Worm (Caenorhabditis elegans) whole organism, early embryonic: ENCODE data around the gene clec-123.

ENCODE experiments used
- B0310.2 ChIP-seq: sonication (generic microtip); optimal IDR thresholded peaks from 2 replicates; lab custom pipeline; 2016; ENCODE audit warnings: mild to moderate bottlenecking, missing genetic modification characterization, missing compliant biosample characterization
- F13C5.2 ChIP-seq: sonication (generic microtip); optimal IDR thresholded peaks from 2 replicates; lab custom pipeline; 2017; ENCODE audit warnings: mild to moderate bottlenecking, missing genetic modification characterization, inconsistent platforms, missing compliant biosample characterization
- aly-1 ChIP-seq: sonication (generic microtip); optimal IDR thresholded peaks from 2 replicates; lab custom pipeline; 2016; ENCODE audit warnings: missing genetic modification characterization, missing compliant biosample characterization
- ama-1 ChIP-seq: fragments of 150-350 bp; optimal IDR thresholded peaks from 2 replicates; lab custom pipeline; 2014
- ceh-13 ChIP-seq: fragments of 200-800 bp; sonication (Bioruptor generic); optimal IDR thresholded peaks from 2 replicates; lab custom pipeline; 2018; ENCODE audit warnings: mild to moderate bottlenecking, missing genetic modification characterization, missing compliant biosample characterization
- ceh-36 ChIP-seq: sonication (generic microtip); optimal IDR thresholded peaks from 2 replicates; lab custom pipeline; 2016; ENCODE audit warnings: missing genetic modification characterization, inconsistent platforms, missing compliant biosample characterization
- ets-7 ChIP-seq: sonication (generic microtip); optimal IDR thresholded peaks from 2 replicates; lab custom pipeline; 2016; ENCODE audit warnings: missing genotype, missing genetic modification characterization, missing compliant biosample characterization
- flt-1 ChIP-seq: fragments of 200-800 bp; sonication (Bioruptor generic); IDR thresholded peaks from 2 replicates; pipeline ENCODE4 v1.3.6; 2022; ENCODE audit warnings: missing genetic modification characterization, missing compliant biosample characterization
- hmbx-1 ChIP-seq: sonication (generic microtip); optimal IDR thresholded peaks from 2 replicates; lab custom pipeline; 2016; ENCODE audit warnings: mild to moderate bottlenecking, missing genetic modification characterization, missing compliant biosample characterization
- hmg-4 ChIP-seq: fragments of 200-800 bp; sonication (Bioruptor generic); optimal IDR thresholded peaks from 2 replicates; lab custom pipeline; 2018; ENCODE audit warnings: mild to moderate bottlenecking, missing genetic modification characterization, missing compliant biosample characterization
- hnd-1 ChIP-seq: sonication (generic microtip); optimal IDR thresholded peaks from 2 replicates; lab custom pipeline; 2016; ENCODE audit warnings: missing genetic modification characterization, missing compliant biosample characterization
- pes-1 ChIP-seq: fragments of 200-800 bp; sonication (Bioruptor generic); IDR thresholded peaks from 2 replicates; pipeline ENCODE4 v1.3.6; 2022; ENCODE audit warnings: missing genetic modification reagents, missing genetic modification characterization, missing compliant biosample characterization
- scrt-1 ChIP-seq: fragments of 200-800 bp; sonication (Bioruptor generic); IDR thresholded peaks from 2 replicates; pipeline ENCODE4 v1.3.6; 2022; ENCODE audit warnings: missing genetic modification characterization, missing compliant biosample characterization
- sea-1 ChIP-seq: fragments of 200-800 bp; sonication (Bioruptor generic); conservative IDR thresholded peaks from 2 replicates; pipeline ENCODE4 v1.3.6; 2022; ENCODE audit warnings: missing genetic modification characterization, missing compliant biosample characterization
- tbx-11 ChIP-seq: fragments of 200-800 bp; sonication (Bioruptor generic); IDR thresholded peaks from 2 replicates; pipeline ENCODE4 v1.3.6; 2022; ENCODE audit warnings: missing genetic modification characterization, missing compliant biosample characterization
- tbx-37 ChIP-seq: fragments of 200-800 bp; sonication (Bioruptor generic); conservative IDR thresholded peaks from 2 replicates; pipeline ENCODE4 v1.3.6; 2022; ENCODE audit warnings: missing genetic modification reagents, missing genetic modification characterization, missing compliant biosample characterization
- tra-4 ChIP-seq: sonication (generic microtip); optimal IDR thresholded peaks from 2 replicates; lab custom pipeline; 2017; ENCODE audit warnings: missing genetic modification characterization, missing compliant biosample characterization

Gene clec-123

ce11 chrII:3110099-3110498 is 3.9 kb upstream of the clec-123 start:
- no peak for TF ChIP-seq ceh-13 (GFP tag; lab: Kevin White, UChicago)
- no peak for TF ChIP-seq hmbx-1 (tag; lab: Kevin White, UChicago)
- no peak for TF ChIP-seq ceh-36 (tag; lab: Kevin White, UChicago)
- no peak for TF ChIP-seq pes-1 (GFP tag; lab: Robert Waterston, UW)
- TF ChIP-seq scrt-1 (GFP tag; lab: Robert Waterston, UW): no peak
- TF ChIP-seq flt-1 (GFP tag; lab: Robert Waterston, UW): no peak
- TF ChIP-seq tbx-37 (GFP tag; lab: Robert Waterston, UW): no peak
- TF ChIP-seq sea-1: no peak
- no peak for TF ChIP-seq F13C5.2 (tag; lab: Kevin White, UChicago)
- no peak for TF ChIP-seq ama-1 (lab: Kevin White, UChicago)
- no peak for TF ChIP-seq tbx-11 (GFP tag; lab: Robert Waterston, UW)
- no peak for TF ChIP-seq aly-1 (tag; lab: Kevin White, UChicago)
- TF ChIP-seq B0310.2 (tag; lab: Kevin White, UChicago): no peak
- no peak for TF ChIP-seq tra-4
- TF ChIP-seq ets-7: no peak
- no peak for TF ChIP-seq hnd-1 (tag; lab: Kevin White, UChicago)
- no peak for TF ChIP-seq hmg-4

- TF ChIP-seq ama-1 (lab: Kevin White, UChicago) (no peak), aly-1 (tag; lab: Kevin White, UChicago) (no peak), F13C5.2 (tag; lab: Kevin White, UChicago) (no peak), hmbx-1 (tag; lab: Kevin White, UChicago) (no peak), ceh-13 (GFP tag; lab: Kevin White, UChicago) (no peak), tbx-37 (GFP tag; lab: Robert Waterston, UW) (no peak), scrt-1 (GFP tag; lab: Robert Waterston, UW) (no peak)
Observed at ce11 chrII:3111147-3111546, 2.9 kb upstream of the clec-123 start, which contains the start of gene Y25C1A.13. Gene Y25C1A.13, minus strand, starts transcription at chrII:3111247.

ce11 chrII:3112313-3112712 is 1.7 kb upstream of the clec-123 start, which contains the start of gene Y25C1A.2:
Gene Y25C1A.2, plus strand, starts transcription at chrII:3112613.
- TF ChIP-seq ceh-36 (tag; lab: Kevin White, UChicago) (no peak), B0310.2 (tag; lab: Kevin White, UChicago) (no peak), flt-1 (GFP tag; lab: Robert Waterston, UW) (no peak), ceh-13 (GFP tag; lab: Kevin White, UChicago) (no peak), scrt-1 (GFP tag; lab: Robert Waterston, UW) (no peak), ama-1 (lab: Kevin White, UChicago) (no peak), aly-1 (tag; lab: Kevin White, UChicago) (no peak), hmg-4 (no peak), tra-4 (no peak), F13C5.2 (tag; lab: Kevin White, UChicago) (no peak), tbx-37 (GFP tag; lab: Robert Waterston, UW) (no peak), hnd-1 (tag; lab: Kevin White, UChicago) (no peak)

ce11 chrII:3113289-3113688 is 745 bp upstream of the clec-123 start:
- no peak for TF ChIP-seq sea-1
- TF ChIP-seq flt-1 (GFP tag; lab: Robert Waterston, UW): no peak
- no peak for TF ChIP-seq hmbx-1 (tag; lab: Kevin White, UChicago)
- TF ChIP-seq tbx-37 (GFP tag; lab: Robert Waterston, UW): no peak

- TF ChIP-seq hmbx-1 (tag; lab: Kevin White, UChicago) (no peak), ama-1 (lab: Kevin White, UChicago) (no peak), tbx-37 (GFP tag; lab: Robert Waterston, UW) (no peak), B0310.2 (tag; lab: Kevin White, UChicago) (no peak), aly-1 (tag; lab: Kevin White, UChicago) (no peak), pes-1 (GFP tag; lab: Robert Waterston, UW) (no peak), hnd-1 (tag; lab: Kevin White, UChicago) (no peak), scrt-1 (GFP tag; lab: Robert Waterston, UW) (no peak), tbx-11 (GFP tag; lab: Robert Waterston, UW) (no peak), ets-7 (no peak), tra-4 (no peak), flt-1 (GFP tag; lab: Robert Waterston, UW) (no peak), ceh-36 (tag; lab: Kevin White, UChicago) (no peak), F13C5.2 (tag; lab: Kevin White, UChicago) (no peak), hmg-4 (no peak), sea-1 (no peak), ceh-13 (GFP tag; lab: Kevin White, UChicago) (no peak)
Observed at ce11 chrII:3117471-3117870, 3.4 kb downstream of the clec-123 start, which contains the start of gene T10D4.7. Gene T10D4.7, plus strand, starts transcription at chrII:3117771.

ce11 chrII:3118907-3119382 is 4.9 kb downstream of the clec-123 start, which contains the start of gene T10D4.6:
Gene T10D4.6, plus strand, starts transcription at chrII:3119332.
- TF ChIP-seq tra-4 (no peak), ceh-36 (tag; lab: Kevin White, UChicago) (no peak), ceh-13 (GFP tag; lab: Kevin White, UChicago) (no peak), flt-1 (GFP tag; lab: Robert Waterston, UW) (no peak), sea-1 (no peak), hmbx-1 (tag; lab: Kevin White, UChicago) (no peak)

- no peak for TF ChIP-seq hmbx-1 (tag; lab: Kevin White, UChicago)
- no peak for TF ChIP-seq B0310.2 (tag; lab: Kevin White, UChicago)
- no peak for TF ChIP-seq aly-1 (tag; lab: Kevin White, UChicago)
- no peak for TF ChIP-seq hnd-1 (tag; lab: Kevin White, UChicago)
- TF ChIP-seq hmg-4: no peak
- TF ChIP-seq ceh-36 (tag; lab: Kevin White, UChicago): no peak
- no peak for TF ChIP-seq scrt-1 (GFP tag; lab: Robert Waterston, UW)
- TF ChIP-seq pes-1 (GFP tag; lab: Robert Waterston, UW): no peak
- TF ChIP-seq flt-1 (GFP tag; lab: Robert Waterston, UW): no peak
- TF ChIP-seq tra-4: no peak
- no peak for TF ChIP-seq sea-1
- TF ChIP-seq tbx-37 (GFP tag; lab: Robert Waterston, UW): no peak
- no peak for TF ChIP-seq F13C5.2 (tag; lab: Kevin White, UChicago)
- TF ChIP-seq ama-1 (lab: Kevin White, UChicago): no peak
- no peak for TF ChIP-seq ets-7
- no peak for TF ChIP-seq ceh-13 (GFP tag; lab: Kevin White, UChicago)
- TF ChIP-seq tbx-11 (GFP tag; lab: Robert Waterston, UW): no peak
Observed at ce11 chrII:3123206-3123605, 9.2 kb downstream of the clec-123 start, which contains the start of gene srh-71. Gene srh-71, plus strand, starts transcription at chrII:3123506.
